Worm (Caenorhabditis elegans) whole organism, L1 larva: ENCODE data around the gene vps-33.1.

Experiments used
- C16A3.4 ChIP-seq: fragments of 150-350 bp; optimal IDR thresholded peaks from 2 replicates; lab custom pipeline; 2014; ENCODE audit warnings: missing biosample characterization, missing genetic modification characterization
- F16B12.6 ChIP-seq: fragments of 150-350 bp; optimal IDR thresholded peaks from 2 replicates; lab custom pipeline; 2014; ENCODE audit warnings: missing biosample characterization, missing genetic modification characterization
- aly-2 ChIP-seq: fragments of 150-350 bp; optimal IDR thresholded peaks from 2 replicates; lab custom pipeline; 2014; ENCODE audit warnings: missing biosample characterization, missing genetic modification characterization
- ama-1 ChIP-seq: fragments of 150-350 bp; optimal IDR thresholded peaks from 2 replicates; lab custom pipeline; 2014
- blmp-1 ChIP-seq: fragments of 150-350 bp; optimal IDR thresholded peaks from 2 replicates; lab custom pipeline; 2014; ENCODE audit warnings: missing biosample characterization, missing genetic modification characterization
- ces-1 ChIP-seq: fragments of 150-350 bp; optimal IDR thresholded peaks from 2 replicates; lab custom pipeline; 2014; ENCODE audit warnings: missing biosample characterization, missing genetic modification reagents, missing genetic modification characterization
- dpl-1 ChIP-seq, 3 experiments: fragments of 150-350 bp in 2 of 3; sonication (generic microtip) in 1 of 3; optimal IDR thresholded peaks; 2 replicates each; lab custom pipeline; 2014 to 2017; ENCODE audit warnings: missing biosample characterization in 3 of 3, missing genetic modification characterization in 3 of 3, missing genetic modification reagents in 3 of 3
- dsc-1 ChIP-seq: sonication (generic microtip); optimal IDR thresholded peaks from 2 replicates; lab custom pipeline; 2016; ENCODE audit warnings: mild to moderate bottlenecking, missing genetic modification characterization, missing compliant biosample characterization
- efl-1 ChIP-seq, 4 experiments: fragments of 150-350 bp; optimal IDR thresholded peaks in 3 of 4; peaks in 1 of 4; 1 replicate in 1 of 4; 2 replicates in 3 of 4; lab custom pipeline; 2014; ENCODE audit warnings: missing biosample characterization in 2 of 4, missing genetic modification characterization in 2 of 4, missing genetic modification reagents in 2 of 4
- efl-3 ChIP-seq: fragments of 200-800 bp; sonication (Bioruptor generic); optimal IDR thresholded peaks from 2 replicates; lab custom pipeline; 2018; ENCODE audit warnings: mild to moderate bottlenecking, missing genetic modification characterization, missing compliant biosample characterization
- egl-13 ChIP-seq: sonication (generic microtip); optimal IDR thresholded peaks from 2 replicates; lab custom pipeline; 2016; ENCODE audit warnings: missing genotype, missing genetic modification reagents, missing genetic modification characterization, missing compliant biosample characterization
- elt-2 ChIP-seq: sonication (generic microtip); optimal IDR thresholded peaks from 2 replicates; lab custom pipeline; 2016; ENCODE audit warnings: missing genetic modification characterization, mild to moderate bottlenecking, inconsistent platforms, missing compliant biosample characterization, missing genetic modification reagents
- fkh-4 ChIP-seq: sonication (generic microtip); optimal IDR thresholded peaks from 2 replicates; lab custom pipeline; 2016; ENCODE audit warnings: missing compliant biosample characterization, missing genetic modification characterization, borderline replicate concordance
- fkh-8 ChIP-seq: sonication (generic microtip); optimal IDR thresholded peaks from 2 replicates; lab custom pipeline; 2016; ENCODE audit warnings: mild to moderate bottlenecking, missing genetic modification characterization, missing compliant biosample characterization
- hlh-4 ChIP-seq: sonication (generic microtip); optimal IDR thresholded peaks from 2 replicates; lab custom pipeline; 2016; ENCODE audit warnings: mild to moderate bottlenecking, missing genetic modification characterization, missing compliant biosample characterization
- hpl-2 ChIP-seq: fragments of 150-350 bp; optimal IDR thresholded peaks from 2 replicates; lab custom pipeline; 2014; ENCODE audit warnings: missing biosample characterization, missing genetic modification reagents, missing genetic modification characterization
- irx-1 ChIP-seq: sonication (generic microtip); optimal IDR thresholded peaks from 2 replicates; lab custom pipeline; 2016; ENCODE audit warnings: missing genetic modification characterization, missing compliant biosample characterization
- lin-13 ChIP-seq: fragments of 150-350 bp; optimal IDR thresholded peaks from 2 replicates; lab custom pipeline; 2014; ENCODE audit warnings: missing biosample characterization, missing genetic modification reagents, missing genetic modification characterization
- lin-14 ChIP-seq: fragments of 200-800 bp; sonication (Bioruptor generic); optimal IDR thresholded peaks from 2 replicates; lab custom pipeline; 2018; ENCODE audit warnings: mild to moderate bottlenecking, missing genetic modification characterization, moderate library complexity, missing compliant biosample characterization
- lin-15B ChIP-seq: fragments of 150-350 bp; sonication (generic microtip); optimal IDR thresholded peaks from 3 replicates; lab custom pipeline; 2014; ENCODE audit warnings: missing biosample characterization, missing genetic modification characterization
- lir-3 ChIP-seq: sonication (generic microtip); optimal IDR thresholded peaks from 2 replicates; lab custom pipeline; 2016; ENCODE audit warnings: mild to moderate bottlenecking, missing genetic modification characterization, moderate library complexity, missing compliant biosample characterization; ENCODE audit not compliant: poor library complexity
- lsy-2 ChIP-seq, 2 experiments: fragments of 150-350 bp; optimal IDR thresholded peaks; 2 replicates each; lab custom pipeline; 2014; ENCODE audit warnings: missing biosample characterization in 2 of 2, missing genetic modification characterization in 2 of 2
- mab-9 ChIP-seq: fragments of 200-800 bp; sonication (Bioruptor generic); IDR thresholded peaks from 2 replicates; pipeline ENCODE4 v1.3.6; 2022; ENCODE audit warnings: missing genetic modification reagents, missing genetic modification characterization, missing compliant biosample characterization
- mdl-1 ChIP-seq, 2 experiments: fragments of 150-350 bp; optimal IDR thresholded peaks; 2 replicates each; lab custom pipeline; 2014 to 2017; ENCODE audit warnings: missing biosample characterization in 2 of 2, missing genetic modification characterization in 2 of 2, inconsistent platforms in 1 of 2
- mef-2 ChIP-seq: fragments of 150-350 bp; optimal IDR thresholded peaks from 2 replicates; lab custom pipeline; 2014; ENCODE audit warnings: missing biosample characterization, missing genetic modification characterization
- mep-1 ChIP-seq: fragments of 150-350 bp; optimal IDR thresholded peaks from 2 replicates; lab custom pipeline; 2014; ENCODE audit warnings: missing biosample characterization, missing genetic modification characterization
- nhr-20 ChIP-seq: sonication (generic microtip); optimal IDR thresholded peaks from 2 replicates; lab custom pipeline; 2016; ENCODE audit warnings: mild to moderate bottlenecking, missing genetic modification characterization, missing compliant biosample characterization
- nhr-47 ChIP-seq: sonication (generic microtip); optimal IDR thresholded peaks from 2 replicates; lab custom pipeline; 2016; ENCODE audit warnings: mild to moderate bottlenecking, missing genetic modification characterization, moderate library complexity, missing compliant biosample characterization
- nhr-71 ChIP-seq: sonication (generic microtip); optimal IDR thresholded peaks from 2 replicates; lab custom pipeline; 2016; ENCODE audit warnings: mild to moderate bottlenecking, missing genetic modification characterization, moderate library complexity, missing compliant biosample characterization
- nhr-84 ChIP-seq: sonication (generic microtip); optimal IDR thresholded peaks from 2 replicates; lab custom pipeline; 2017; ENCODE audit warnings: missing biosample characterization, missing genetic modification characterization
- nhr-85 ChIP-seq: sonication (generic microtip); peaks from one replicate; lab custom pipeline; 2016; ENCODE audit warnings: missing genetic modification characterization, inconsistent platforms, missing compliant biosample characterization
- pax-3 ChIP-seq: fragments of 200-800 bp; sonication (Bioruptor generic); optimal IDR thresholded peaks from 2 replicates; lab custom pipeline; 2018; ENCODE audit warnings: mild to moderate bottlenecking, missing genetic modification characterization, moderate library complexity, missing compliant biosample characterization
- skn-1 ChIP-seq: fragments of 150-350 bp; optimal IDR thresholded peaks from 2 replicates; lab custom pipeline; 2014; ENCODE audit warnings: missing biosample characterization, missing genetic modification characterization
- snu-23 ChIP-seq: sonication (generic microtip); optimal IDR thresholded peaks from 2 replicates; lab custom pipeline; 2016; ENCODE audit warnings: missing genetic modification characterization, missing compliant biosample characterization
- sox-4 ChIP-seq: sonication (generic microtip); optimal IDR thresholded peaks from 2 replicates; lab custom pipeline; 2016; ENCODE audit warnings: missing genetic modification characterization, missing compliant biosample characterization
- sptf-1 ChIP-seq: fragments of 150-350 bp; optimal IDR thresholded peaks from 2 replicates; lab custom pipeline; 2014; ENCODE audit warnings: missing biosample characterization, missing genetic modification characterization
- tlp-1 ChIP-seq: fragments of 150-350 bp; optimal IDR thresholded peaks from 2 replicates; lab custom pipeline; 2014; ENCODE audit warnings: missing biosample characterization, missing genetic modification characterization
- unc-30 ChIP-seq: sonication (generic microtip); optimal IDR thresholded peaks from 2 replicates; lab custom pipeline; 2017; ENCODE audit warnings: missing biosample characterization, missing genetic modification characterization
- xbp-1 ChIP-seq: sonication (generic microtip); optimal IDR thresholded peaks from 2 replicates; lab custom pipeline; 2016; ENCODE audit warnings: missing genetic modification characterization, missing compliant biosample characterization
- ztf-11 ChIP-seq, 2 experiments: sonication (generic microtip); optimal IDR thresholded peaks; 2 replicates each; lab custom pipeline; 2016 to 2017; ENCODE audit warnings: missing genetic modification characterization in 2 of 2, missing biosample characterization in 1 of 2, missing compliant biosample characterization in 1 of 2

vps-33.1 gene

DNA sequence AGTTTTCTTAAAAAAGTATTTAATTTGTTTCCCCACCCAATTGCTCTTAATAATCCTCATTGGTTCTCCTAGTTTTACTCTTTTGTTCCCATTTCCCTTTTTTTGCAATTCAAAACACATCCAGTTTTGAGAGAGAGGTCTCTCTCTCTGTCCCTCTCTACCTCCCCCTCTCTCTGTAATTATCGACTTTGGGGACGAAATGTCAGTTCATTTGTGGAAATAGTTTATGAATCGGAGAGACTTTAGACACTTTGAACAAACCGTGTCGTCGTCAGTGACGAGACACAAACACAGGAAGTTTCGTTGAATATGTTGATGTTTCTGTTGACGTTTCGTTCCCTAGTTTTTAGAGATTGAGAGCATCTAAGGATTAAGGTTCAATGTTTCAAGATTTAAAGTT, 37.6 kb upstream of the vps-33.1 start:
- TF ChIP-seq mep-1 (tag; lab: Kevin White, UChicago) (peak; percentile 1), dpl-1 (GFP tag; optimal IDR thresholded peaks at IDR 0.05; lab: Kevin White, UChicago) (no peak), lsy-2 (tag; optimal IDR thresholded peaks at IDR 0.05; lab: Kevin White, UChicago) (peak in 1 of 2 experiments; percentile 3), lin-15B (no peak), nhr-85 (peak; percentile 60), efl-1 (optimal IDR thresholded peaks at IDR 0.05; lab: Kevin White, UChicago) (peak in 1 of 2 experiments; percentile 17), efl-1 (GFP tag; optimal IDR thresholded peaks at IDR 0.05 in 1 of 2; lab: Kevin White, UChicago) (no peak), blmp-1 (tag; lab: Kevin White, UChicago) (peak; percentile 59), lin-14 (GFP tag; lab: Kevin White, UChicago) (peak; percentile 45), nhr-71 (peak; percentile 1), sptf-1 (tag; lab: Kevin White, UChicago) (no peak), snu-23 (peak; percentile 28)

- TF ChIP-seq aly-2 (no peak), mab-9 (GFP tag; lab: Robert Waterston, UW) (no peak), nhr-71 (peak; percentile 54), lin-14 (GFP tag; lab: Kevin White, UChicago) (peak; percentile 46), C16A3.4 (tag; lab: Kevin White, UChicago) (no peak), fkh-8 (tag; lab: Kevin White, UChicago) (peak; percentile 70), nhr-47 (tag; lab: Kevin White, UChicago) (peak; percentile 27), lir-3 (tag; lab: Kevin White, UChicago) (peak; percentile 18), hlh-4 (tag; lab: Kevin White, UChicago) (peak; percentile 8), sox-4 (tag; lab: Kevin White, UChicago) (peak; percentile 55), xbp-1 (tag; lab: Kevin White, UChicago) (no peak), dsc-1 (tag; lab: Kevin White, UChicago) (peak; percentile 14), lin-13 (no peak), skn-1 (tag; lab: Kevin White, UChicago) (no peak), irx-1 (tag; lab: Kevin White, UChicago) (peak; percentile 13), efl-3 (GFP tag; lab: Kevin White, UChicago) (no peak)
Observed at ce11 chrIII:8664897-8665388, 35.8 kb upstream of the vps-33.1 start, which contains the start of gene F22B7.1. Gene F22B7.1, plus strand, starts transcription at chrIII:8665338.

DNA sequence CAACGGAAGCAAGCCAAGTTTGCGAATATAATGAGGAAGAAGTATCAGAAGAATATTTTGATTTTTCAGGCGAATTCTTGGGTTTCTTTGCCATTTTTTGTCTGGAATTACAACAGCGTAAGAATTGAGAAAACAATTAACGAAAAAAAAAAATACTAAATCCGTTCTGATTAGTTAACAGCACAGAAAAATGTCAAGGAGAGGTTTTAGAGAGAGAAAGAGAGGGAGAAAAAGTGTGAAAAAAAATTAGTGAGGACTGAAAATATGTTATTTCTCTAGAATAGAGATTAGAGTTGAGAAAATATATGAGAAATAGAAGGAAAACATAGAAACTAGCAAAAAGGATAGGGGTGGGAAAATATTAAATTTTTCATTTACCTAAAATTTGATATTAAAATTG, 33.3 kb upstream of the vps-33.1 start, which contains the start of gene dpy-19:
Gene dpy-19 (minus strand): TSS at position 101 of the 400 bp plus-strand sequence.
- TF ChIP-seq tlp-1 (tag; lab: Kevin White, UChicago) (no peak), mef-2 (no peak), hpl-2 (no peak), lin-15B (no peak), unc-30 (no peak), fkh-4 (tag; lab: Kevin White, UChicago) (no peak), nhr-47 (tag; lab: Kevin White, UChicago) (no peak), xbp-1 (tag; lab: Kevin White, UChicago) (no peak), egl-13 (no peak), pax-3 (tag; lab: Kevin White, UChicago) (no peak), ces-1 (GFP tag; lab: Kevin White, UChicago) (no peak), nhr-84 (tag; lab: Kevin White, UChicago) (no peak), efl-3 (GFP tag; lab: Kevin White, UChicago) (no peak), ztf-11 (tag; optimal IDR thresholded peaks at IDR 0.05; lab: Kevin White, UChicago) (no peak), nhr-20 (tag; lab: Kevin White, UChicago) (no peak), snu-23 (no peak), ama-1 (lab: Kevin White, UChicago) (no peak), mdl-1 (tag; optimal IDR thresholded peaks at IDR 0.05; lab: Kevin White, UChicago) (no peak), F16B12.6 (tag; lab: Kevin White, UChicago) (no peak), elt-2 (tag; lab: Kevin White, UChicago) (no peak)
- TF ChIP-seq, all 84 proteins: peak for 0
